Fruit fly (Drosophila melanogaster) whole organism, embryonic: ENCODE results near the gene ACXC.
A peak's percentile ranks its signal among the peaks of the same experiment; 100 is the strongest.

Experiments
- BEAF-32 ChIP-seq: fragments of 200-800 bp; sonication (Bioruptor generic); optimal IDR thresholded peaks from 3 replicates; lab custom pipeline; 2017; ENCODE audit warnings: missing biosample characterization, missing genetic modification characterization, mild to moderate bottlenecking, moderate library complexity, missing genetic modification reagents
- Bgb ChIP-seq: fragments of 200-800 bp; sonication (Bioruptor generic); IDR thresholded peaks from 2 replicates; pipeline ENCODE4 v1.3.6; 2022; ENCODE audit warnings: missing biosample characterization, missing genetic modification characterization; ENCODE audit not compliant: partially characterized antibody
- Bteb2 ChIP-seq: fragments of 200-800 bp; sonication (Bioruptor generic); optimal IDR thresholded peaks from 2 replicates; lab custom pipeline; 2016; ENCODE audit warnings: missing biosample characterization, missing genetic modification characterization
- CG11398 ChIP-seq: fragments of 200-800 bp; sonication (Bioruptor generic); optimal IDR thresholded peaks from 2 replicates; lab custom pipeline; 2016; ENCODE audit warnings: missing biosample characterization, missing genetic modification characterization
- CG11456 ChIP-seq: fragments of 200-800 bp; sonication (Bioruptor generic); IDR thresholded peaks from 3 replicates; pipeline ENCODE4 v1.3.6; 2022; ENCODE audit warnings: missing biosample characterization, missing genetic modification characterization
- CG11504 ChIP-seq: fragments of 200-800 bp; sonication (Bioruptor generic); optimal IDR thresholded peaks from 3 replicates; lab custom pipeline; 2019; ENCODE audit warnings: missing biosample characterization, mild to moderate bottlenecking, missing genetic modification characterization, moderate library complexity
- CG13424 ChIP-seq: fragments of 200-800 bp; sonication (Bioruptor generic); optimal IDR thresholded peaks from 2 replicates; lab custom pipeline; 2019; ENCODE audit warnings: missing biosample characterization, mild to moderate bottlenecking, missing genetic modification characterization, moderate library complexity
- CG13624 ChIP-seq: fragments of 200-800 bp; sonication (Bioruptor generic); optimal IDR thresholded peaks from 2 replicates; lab custom pipeline; 2016; ENCODE audit warnings: missing biosample characterization, missing genetic modification characterization
- CG14014 ChIP-seq: fragments of 200-800 bp; sonication (Bioruptor generic); IDR thresholded peaks from 2 replicates; pipeline ENCODE4 v1.3.6; 2022; ENCODE audit warnings: missing biosample characterization, missing genetic modification characterization
- CG15696 ChIP-seq: fragments of 200-800 bp; sonication (Bioruptor generic); optimal IDR thresholded peaks from 2 replicates; lab custom pipeline; 2019; ENCODE audit warnings: missing biosample characterization, mild to moderate bottlenecking, missing genetic modification characterization, moderate library complexity
- CG1603 ChIP-seq: fragments of 200-800 bp; sonication (Bioruptor generic); optimal IDR thresholded peaks from 2 replicates; lab custom pipeline; 2019; ENCODE audit warnings: missing biosample characterization, mild to moderate bottlenecking, missing genetic modification characterization, moderate library complexity
- CG16863 ChIP-seq: fragments of 200-800 bp; sonication (Bioruptor generic); optimal IDR thresholded peaks from 3 replicates; lab custom pipeline; 2016; ENCODE audit warnings: missing biosample characterization, missing genetic modification characterization
- CG17568 ChIP-seq: fragments of 200-800 bp; sonication (Bioruptor generic); optimal IDR thresholded peaks from 2 replicates; lab custom pipeline; 2018; ENCODE audit warnings: missing biosample characterization, mild to moderate bottlenecking, missing genetic modification characterization, moderate library complexity
- CG18476 ChIP-seq: fragments of 200-800 bp; sonication (Bioruptor generic); optimal IDR thresholded peaks from 2 replicates; lab custom pipeline; 2016; ENCODE audit warnings: missing biosample characterization, mild to moderate bottlenecking, missing genetic modification characterization
- CG2116 ChIP-seq: fragments of 200-800 bp; sonication (Bioruptor generic); optimal IDR thresholded peaks from 3 replicates; lab custom pipeline; 2018; ENCODE audit warnings: missing biosample characterization, mild to moderate bottlenecking, missing genetic modification characterization
- CG2199 ChIP-seq: fragments of 200-800 bp; sonication (Bioruptor generic); IDR thresholded peaks from 3 replicates; pipeline ENCODE4 v1.3.6; 2022; ENCODE audit warnings: missing biosample characterization, missing genetic modification characterization
- CG2889 ChIP-seq: fragments of 200-800 bp; sonication (Bioruptor generic); IDR thresholded peaks from 3 replicates; pipeline ENCODE4 v1.3.6; 2022; ENCODE audit warnings: missing biosample characterization, missing genetic modification characterization
- CG30431 ChIP-seq: fragments of 200-800 bp; sonication (Bioruptor generic); optimal IDR thresholded peaks from 2 replicates; lab custom pipeline; 2017; ENCODE audit warnings: missing biosample characterization, missing genetic modification characterization
- CG3163 ChIP-seq: fragments of 200-800 bp; sonication (Bioruptor generic); optimal IDR thresholded peaks from 3 replicates; lab custom pipeline; 2016; ENCODE audit warnings: missing biosample characterization, missing genetic modification characterization
- CG32767 ChIP-seq: fragments of 200-800 bp; sonication (Bioruptor generic); IDR thresholded peaks from 2 replicates; pipeline ENCODE4 v1.3.6; 2022; ENCODE audit warnings: missing biosample characterization, missing genetic modification characterization
- CG34422 ChIP-seq: fragments of 200-800 bp; sonication (Bioruptor generic); IDR thresholded peaks from 3 replicates; pipeline ENCODE4 v1.3.6; 2022; ENCODE audit warnings: missing biosample characterization, missing genetic modification characterization
- CG4282 ChIP-seq: fragments of 200-800 bp; sonication (Bioruptor generic); optimal IDR thresholded peaks from 2 replicates; lab custom pipeline; 2016; ENCODE audit warnings: missing biosample characterization, missing genetic modification characterization
- CG4617 ChIP-seq: fragments of 200-800 bp; sonication (Bioruptor generic); optimal IDR thresholded peaks from 3 replicates; lab custom pipeline; 2016; ENCODE audit warnings: missing biosample characterization, missing genetic modification characterization, borderline replicate concordance
- CG4730 ChIP-seq: fragments of 200-800 bp; sonication (Bioruptor generic); IDR thresholded peaks from 2 replicates; pipeline ENCODE4 v1.3.6; 2022; ENCODE audit warnings: missing biosample characterization, missing genetic modification characterization
- CG4854 ChIP-seq: fragments of 200-800 bp; sonication (Bioruptor generic); optimal IDR thresholded peaks from 2 replicates; lab custom pipeline; 2016; ENCODE audit warnings: missing biosample characterization, missing genetic modification characterization, inconsistent platforms
- CG5180 ChIP-seq: fragments of 200-800 bp; sonication (Bioruptor generic); optimal IDR thresholded peaks from 3 replicates; lab custom pipeline; 2017; ENCODE audit warnings: missing biosample characterization, missing genetic modification characterization, mild to moderate bottlenecking, moderate library complexity, missing genetic modification reagents
- CG6272 ChIP-seq: fragments of 200-800 bp; sonication (Bioruptor generic); IDR thresholded peaks from 2 replicates; pipeline ENCODE4 v1.3.6; 2022; ENCODE audit warnings: missing biosample characterization, missing genetic modification characterization
- CG6654 ChIP-seq: fragments of 200-800 bp; sonication (Bioruptor generic); optimal IDR thresholded peaks from 2 replicates; lab custom pipeline; 2017; ENCODE audit warnings: missing biosample characterization, mild to moderate bottlenecking, missing genetic modification characterization
- CG7786 ChIP-seq: fragments of 200-800 bp; sonication (Bioruptor generic); optimal IDR thresholded peaks from 2 replicates; lab custom pipeline; 2016; ENCODE audit warnings: missing biosample characterization, missing genetic modification characterization
- CG7839 ChIP-seq: fragments of 200-800 bp; sonication (Bioruptor generic); optimal IDR thresholded peaks from 3 replicates; lab custom pipeline; 2018; ENCODE audit warnings: missing biosample characterization, mild to moderate bottlenecking, missing genetic modification characterization, moderate library complexity
- CG8089 ChIP-seq: fragments of 200-800 bp; sonication (Bioruptor generic); optimal IDR thresholded peaks from 3 replicates; lab custom pipeline; 2016; ENCODE audit warnings: missing biosample characterization, missing genetic modification characterization
- CG8359 ChIP-seq: fragments of 200-800 bp; sonication (Bioruptor generic); optimal IDR thresholded peaks from 2 replicates; lab custom pipeline; 2017; ENCODE audit warnings: missing biosample characterization, mild to moderate bottlenecking, missing genetic modification characterization, borderline replicate concordance
- CG9215 ChIP-seq: fragments of 200-800 bp; sonication (Bioruptor generic); IDR thresholded peaks from 2 replicates; pipeline ENCODE4 v1.3.6; 2022; ENCODE audit warnings: missing biosample characterization, missing genetic modification characterization
- CG9609 ChIP-seq: fragments of 200-800 bp; sonication (Bioruptor generic); optimal IDR thresholded peaks from 3 replicates; lab custom pipeline; 2016; ENCODE audit warnings: missing biosample characterization, missing genetic modification characterization
- CG9817 ChIP-seq: fragments of 200-800 bp; sonication (Bioruptor generic); optimal IDR thresholded peaks from 2 replicates; lab custom pipeline; 2018; ENCODE audit warnings: missing biosample characterization, mild to moderate bottlenecking, missing genetic modification characterization, moderate library complexity
- CG9932 ChIP-seq: fragments of 200-800 bp; sonication (Bioruptor generic); IDR thresholded peaks from 2 replicates; pipeline ENCODE4 v1.3.6; 2022; ENCODE audit warnings: missing biosample characterization, missing genetic modification characterization
- CTCF ChIP-seq: fragments of 200-800 bp; sonication (Bioruptor generic); optimal IDR thresholded peaks from 2 replicates; lab custom pipeline; 2017; ENCODE audit warnings: missing biosample characterization, mild to moderate bottlenecking, missing genetic modification characterization, moderate library complexity
- CoRest ChIP-seq: fragments of 200-800 bp; sonication (Bioruptor generic); optimal IDR thresholded peaks from 3 replicates; lab custom pipeline; 2018; ENCODE audit warnings: missing biosample characterization, mild to moderate bottlenecking, missing genetic modification characterization, moderate library complexity
- ERR ChIP-seq: fragments of 200-800 bp; sonication (Bioruptor generic); optimal IDR thresholded peaks from 2 replicates; lab custom pipeline; 2016; ENCODE audit warnings: missing biosample characterization, missing genetic modification characterization
- HHEX ChIP-seq: fragments of 200-800 bp; sonication (Bioruptor generic); optimal IDR thresholded peaks from 3 replicates; lab custom pipeline; 2017; ENCODE audit warnings: missing biosample characterization, mild to moderate bottlenecking, missing genetic modification characterization, missing genetic modification reagents
- MTF-1 ChIP-seq: fragments of 200-800 bp; sonication (Bioruptor generic); optimal IDR thresholded peaks from 2 replicates; lab custom pipeline; 2018; ENCODE audit warnings: missing biosample characterization, mild to moderate bottlenecking, missing genetic modification characterization, borderline replicate concordance
- NC2α ChIP-seq: fragments of 200-800 bp; sonication (Bioruptor generic); optimal IDR thresholded peaks from 2 replicates; lab custom pipeline; 2016; ENCODE audit warnings: missing biosample characterization, missing genetic modification characterization
- Sry-δ ChIP-seq: fragments of 200-800 bp; sonication (Bioruptor generic); optimal IDR thresholded peaks from 2 replicates; lab custom pipeline; 2016; ENCODE audit warnings: missing biosample characterization, missing genetic modification characterization
- btn ChIP-seq: fragments of 200-800 bp; sonication (Bioruptor generic); optimal IDR thresholded peaks from 2 replicates; lab custom pipeline; 2016; ENCODE audit warnings: missing biosample characterization, missing genetic modification characterization
- cas ChIP-seq: fragments of 200-800 bp; sonication (Bioruptor generic); IDR thresholded peaks from 2 replicates; pipeline ENCODE4 v1.3.6; 2022; ENCODE audit warnings: missing biosample characterization, missing genetic modification characterization
- chif ChIP-seq, 2 experiments: fragments of 200-800 bp; sonication (Bioruptor generic); optimal IDR thresholded peaks; 3 replicates each; lab custom pipeline; 2016; ENCODE audit warnings: missing biosample characterization in 2 of 2, missing genetic modification characterization in 2 of 2
- fd3F ChIP-seq: fragments of 200-800 bp; sonication (Bioruptor generic); optimal IDR thresholded peaks from 2 replicates; lab custom pipeline; 2018; ENCODE audit warnings: missing biosample characterization, mild to moderate bottlenecking, missing genetic modification characterization, moderate library complexity
- jumu ChIP-seq: fragments of 200-800 bp; sonication (Bioruptor generic); optimal IDR thresholded peaks from 3 replicates; lab custom pipeline; 2016; ENCODE audit warnings: missing biosample characterization, missing genetic modification characterization
- lmd ChIP-seq: fragments of 200-800 bp; sonication (Bioruptor generic); IDR thresholded peaks from 2 replicates; pipeline ENCODE4 v1.3.6; 2022; ENCODE audit warnings: missing biosample characterization, missing genetic modification characterization
- nerfin-2 ChIP-seq: fragments of 200-800 bp; sonication (Bioruptor generic); IDR thresholded peaks from 2 replicates; pipeline ENCODE4 v1.3.6; 2022; ENCODE audit warnings: missing biosample characterization, missing genetic modification characterization; ENCODE audit not compliant: partially characterized antibody
- run ChIP-seq: fragments of 200-800 bp; sonication (Bioruptor generic); optimal IDR thresholded peaks from 3 replicates; lab custom pipeline; 2018; ENCODE audit warnings: missing biosample characterization, mild to moderate bottlenecking, missing genetic modification characterization
- yki ChIP-seq: fragments of >200 bp; optimal IDR thresholded peaks from 3 replicates; lab custom pipeline; 2018

ACXC gene

DNA sequence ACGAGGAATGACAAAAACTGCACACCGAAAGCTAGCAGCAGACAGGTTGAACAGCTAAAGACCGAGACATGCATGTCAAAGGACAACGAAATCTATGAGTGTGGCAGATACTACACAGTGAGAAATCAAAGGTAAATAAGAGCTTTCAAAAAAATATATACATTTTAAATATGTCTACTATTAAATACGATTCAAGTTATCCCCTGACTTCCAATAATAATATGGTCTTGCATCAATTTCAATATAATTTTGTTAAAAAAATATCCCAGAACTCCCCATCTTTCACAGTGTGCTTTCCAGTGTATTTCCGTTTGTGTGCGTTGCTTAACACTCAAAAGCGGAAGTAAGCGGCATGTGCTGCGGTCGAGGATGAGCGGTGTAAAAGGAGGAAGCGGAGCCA, 20.7 kb downstream of the ACXC start:
- TF ChIP-seq fd3F (no peak), CG17568 (no peak), chif (GFP tag; optimal IDR thresholded peaks at IDR 0.05; lab: Kevin White, UChicago) (no peak), MTF-1 (GFP tag; lab: Kevin White, UChicago) (no peak), CG6654 (GFP tag; lab: Kevin White, UChicago) (no peak), Bteb2 (no peak), CG7839 (tag; lab: Kevin White, UChicago) (no peak), cas (GFP tag; lab: Robert Waterston, UW) (no peak), CG11456 (GFP tag; lab: Robert Waterston, UW) (no peak), CG5180 (GFP tag; lab: Kevin White, UChicago) (no peak)

DNA sequence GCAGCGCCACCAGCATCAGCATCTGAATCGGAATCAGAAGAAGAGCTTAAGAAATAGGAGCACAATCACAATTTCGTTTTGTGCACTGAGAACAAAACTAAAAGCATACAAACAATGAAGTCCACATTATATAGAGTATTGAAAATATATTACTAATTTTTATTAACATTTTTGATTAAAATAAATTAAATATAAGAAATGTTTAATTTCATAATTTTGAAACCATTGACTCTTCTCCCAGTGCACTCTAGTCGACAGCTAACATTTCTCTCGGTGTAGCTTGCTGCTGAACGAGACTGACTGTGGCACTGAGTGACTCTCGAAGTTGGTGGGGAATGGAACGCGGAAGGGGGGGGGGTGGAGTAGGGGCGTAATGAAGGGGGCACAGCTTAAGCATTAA, 38.4 kb downstream of the ACXC start:
- TF ChIP-seq Sry-δ (GFP tag; lab: Kevin White, UChicago) (no peak), HHEX (no peak), CG4282 (no peak), CG13424 (peak; percentile 1), CG18476 (GFP tag; lab: Kevin White, UChicago) (no peak), CG30431 (GFP tag; lab: Kevin White, UChicago) (no peak), CG3163 (GFP tag; lab: Kevin White, UChicago) (no peak), CG9609 (GFP tag; lab: Kevin White, UChicago) (no peak), CG15696 (tag; lab: Kevin White, UChicago) (no peak), nerfin-2 (no peak), CG8089 (no peak), CTCF (no peak), CG16863 (GFP tag; lab: Kevin White, UChicago) (no peak), yki (lab: Kevin White, UChicago) (no peak), CG2116 (no peak), CG34422 (GFP tag; lab: Robert Waterston, UW) (no peak), CG2889 (GFP tag; lab: Robert Waterston, UW) (no peak), CG9817 (tag; lab: Kevin White, UChicago) (peak; percentile 30), CG4854 (GFP tag; lab: Kevin White, UChicago) (no peak), CG5180 (GFP tag; lab: Kevin White, UChicago) (no peak), jumu (GFP tag; lab: Kevin White, UChicago) (no peak), CG1603 (tag; lab: Kevin White, UChicago) (no peak), CG11398 (GFP tag; lab: Kevin White, UChicago) (no peak), CG32767 (GFP tag; lab: Robert Waterston, UW) (no peak), lmd (GFP tag; lab: Robert Waterston, UW) (no peak), NC2α (GFP tag; lab: Kevin White, UChicago) (no peak), ERR (GFP tag; lab: Kevin White, UChicago) (no peak), BEAF-32 (GFP tag; lab: Kevin White, UChicago) (no peak), CG13624 (GFP tag; lab: Kevin White, UChicago) (no peak), CG9932 (GFP tag; lab: Robert Waterston, UW) (no peak), btn (GFP tag; lab: Kevin White, UChicago) (no peak), CG8359 (GFP tag; lab: Kevin White, UChicago) (no peak), CG6272 (0 out of 2 replicates have a peak, but pooled peaks have one; percentile 24), CG9215 (GFP tag; lab: Robert Waterston, UW) (no peak), CG14014 (GFP tag; lab: Robert Waterston, UW) (no peak), CG4617 (GFP tag; lab: Kevin White, UChicago) (no peak), Bgb (GFP tag; lab: Robert Waterston, UW) (no peak), CG4730 (GFP tag; lab: Robert Waterston, UW) (no peak), CoRest (peak; percentile 12), CG11504 (tag; lab: Kevin White, UChicago) (peak; percentile 33), run (tag; lab: Kevin White, UChicago) (no peak), CG7786 (GFP tag; lab: Kevin White, UChicago) (no peak), CG2199 (no peak)
